Worm (Caenorhabditis elegans) whole organism, midembryonic: ENCODE measurements around the gene T16A1.5.

Experiments
- T22C8.4 ChIP-seq: fragments of 200-800 bp; sonication (Bioruptor generic); IDR thresholded peaks from 2 replicates; pipeline ENCODE4 v1.3.6; 2022; ENCODE audit warnings: missing genetic modification characterization, missing compliant biosample characterization
- cog-1 ChIP-seq: sonication (generic microtip); optimal IDR thresholded peaks from 2 replicates; lab custom pipeline; 2016; ENCODE audit warnings: missing genetic modification characterization, missing compliant biosample characterization
- flt-1 ChIP-seq: fragments of 200-800 bp; sonication (Bioruptor generic); IDR thresholded peaks from 2 replicates; pipeline ENCODE4 v1.3.6; 2022; ENCODE audit warnings: missing genetic modification characterization, missing compliant biosample characterization
- klf-2 ChIP-seq: fragments of 200-800 bp; sonication (Bioruptor generic); conservative IDR thresholded peaks from 2 replicates; pipeline ENCODE4 v1.3.6; 2022; ENCODE audit warnings: missing genetic modification reagents, missing genetic modification characterization, missing compliant biosample characterization
- med-1 ChIP-seq: sonication (generic microtip); optimal IDR thresholded peaks from 2 replicates; lab custom pipeline; 2017; ENCODE audit warnings: missing genetic modification characterization, mild to moderate bottlenecking, missing compliant biosample characterization, antibody characterized with exemption, missing genetic modification reagents; ENCODE audit not compliant: insufficient read depth
- ref-1 ChIP-seq: fragments of 200-800 bp; sonication (Bioruptor generic); conservative IDR thresholded peaks from 2 replicates; pipeline ENCODE4 v1.3.6; 2022; ENCODE audit warnings: missing genetic modification reagents, missing genetic modification characterization, missing compliant biosample characterization
- tab-1 ChIP-seq: fragments of 200-800 bp; sonication (Bioruptor generic); IDR thresholded peaks from 2 replicates; pipeline ENCODE4 v1.3.6; 2022; ENCODE audit warnings: missing genetic modification characterization, missing compliant biosample characterization
- ztf-23 ChIP-seq: fragments of 200-800 bp; sonication (Bioruptor generic); IDR thresholded peaks from 2 replicates; pipeline ENCODE4 v1.3.6; 2022; ENCODE audit warnings: missing genetic modification reagents, missing genetic modification characterization, missing compliant biosample characterization
- ztf-29 ChIP-seq: fragments of 200-800 bp; sonication (Bioruptor generic); IDR thresholded peaks from 2 replicates; pipeline ENCODE4 v1.3.6; 2022; ENCODE audit warnings: missing genetic modification reagents, missing genetic modification characterization, missing compliant biosample characterization

T16A1.5 gene

DNA sequence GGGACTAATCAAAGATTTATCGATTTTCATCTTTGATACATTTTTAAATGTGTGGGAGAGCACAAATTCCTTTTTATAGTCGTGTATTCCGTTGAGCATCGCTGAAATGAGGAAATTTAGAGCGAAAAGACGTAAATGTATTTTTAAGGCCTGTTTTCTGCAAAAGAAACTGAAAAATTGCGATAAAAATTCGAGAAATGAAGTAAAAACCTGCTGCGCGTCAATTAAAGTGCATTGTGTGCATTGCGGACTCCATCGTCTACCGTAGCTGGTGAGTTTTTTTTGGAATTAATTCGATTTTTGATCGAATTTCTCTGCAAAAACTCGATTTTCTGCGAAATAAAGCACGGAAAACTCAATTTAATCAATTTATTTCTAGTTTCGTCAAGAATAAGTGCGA, 44.3 kb downstream of the T16A1.5 start, which contains the start of gene bath-19:
bath-19 (minus strand) TSS at position 101 of the 400 bp plus-strand sequence.
- no peak for TF ChIP-seq cog-1 (tag; lab: Kevin White, UChicago)
- TF ChIP-seq klf-2 (GFP tag; lab: Robert Waterston, UW) = no peak
- no peak for TF ChIP-seq ztf-23 (GFP tag; lab: Robert Waterston, UW)
- no peak for TF ChIP-seq flt-1
- TF ChIP-seq med-1 (GFP tag; lab: Kevin White, UChicago) = no peak
- TF ChIP-seq T22C8.4 (GFP tag; lab: Robert Waterston, UW) = no peak
- TF ChIP-seq ztf-29 = no peak
- no peak for TF ChIP-seq tab-1 (GFP tag; lab: Robert Waterston, UW)
- no peak for TF ChIP-seq ref-1 (GFP tag; lab: Robert Waterston, UW)
